Fruit fly (Drosophila melanogaster): Measurements from ENCODE around the gene CG14324.

CG14324 gene

dm6 chr3R:17583658-17584460 is 34.7 kb downstream of the CG14324 start (continued):
- peak; percentile 72 for TF ChIP-seq CG18262 (tag; optimal IDR thresholded peaks at IDR 0.05)
- TF ChIP-seq CG6254 (GFP tag; optimal IDR thresholded peaks at IDR 0.05) = peak; percentile 46
- peak; percentile 71 for TF ChIP-seq dmrt99B (tag; optimal IDR thresholded peaks at IDR 0.05)
- TF ChIP-seq esg (GFP tag; conservative IDR thresholded peaks at IDR 0.05) = 0 out of 2 replicates have a peak, but pooled peaks have one; percentile 23
- TF ChIP-seq CG9727 (GFP tag; optimal IDR thresholded peaks at IDR 0.05) = peak; percentile 58
- peak; percentile 35 for TF ChIP-seq CG17385 (GFP tag; optimal IDR thresholded peaks at IDR 0.05)
- TF ChIP-seq CG15269 (tag; optimal IDR thresholded peaks at IDR 0.05) = peak; percentile 32
- TF ChIP-seq CG6689 (GFP tag; IDR thresholded peaks at IDR 0.05) = peak; percentile 49; the same call in 1 of the 2 replicates
- peak; percentile 24 for TF ChIP-seq Six4 (GFP tag; optimal IDR thresholded peaks at IDR 0.05)
- TF ChIP-seq CG12391 (tag; optimal IDR thresholded peaks at IDR 0.05) = peak; percentile 66
- TF ChIP-seq Atf-2 (GFP tag; optimal IDR thresholded peaks at IDR 0.05) = peak; percentile 25
- TF ChIP-seq CG31441 (GFP tag; IDR thresholded peaks at IDR 0.05) = peak; percentile 67
- TF ChIP-seq wor (GFP tag; IDR thresholded peaks at IDR 0.05) = peak; percentile 23; the same call in 1 of the 2 replicates
- TF ChIP-seq Dref (GFP tag; IDR thresholded peaks at IDR 0.05) = no peak
- TF ChIP-seq CG3065 (GFP tag; optimal IDR thresholded peaks at IDR 0.05) = peak; percentile 10
- no peak for TF ChIP-seq Lpt (GFP tag; optimal IDR thresholded peaks at IDR 0.05)
- TF ChIP-seq BEAF-32 (GFP tag; optimal IDR thresholded peaks at IDR 0.05) = no peak
- TF ChIP-seq CrebB (tag; optimal IDR thresholded peaks at IDR 0.05) = no peak
- 0 out of 2 replicates have a peak, but pooled peaks have one; percentile 32 for TF ChIP-seq Ptx1 (GFP tag; IDR thresholded peaks at IDR 0.05)
- peak; percentile 65 for TF ChIP-seq Sox102F (GFP tag; optimal IDR thresholded peaks at IDR 0.05)
- TF ChIP-seq onecut (GFP tag; IDR thresholded peaks at IDR 0.05) = peak; percentile 46; the same call in 1 of the 2 replicates
- TF ChIP-seq jigr1 (GFP tag; IDR thresholded peaks at IDR 0.05) = no peak
- 0 out of 2 replicates have a peak, but pooled peaks have one; percentile 11 for TF ChIP-seq seq (GFP tag; IDR thresholded peaks at IDR 0.05)
- peak; percentile 1 for TF ChIP-seq D (optimal IDR thresholded peaks at IDR 0.05)
- TF ChIP-seq D (GFP tag; optimal IDR thresholded peaks at IDR 0.05) = peak; percentile 59
- TF ChIP-seq Hr51 (GFP tag; optimal IDR thresholded peaks at IDR 0.05) = peak in 1 of 2 experiments; percentile 56
- no peak for TF ChIP-seq Hmx (GFP tag; optimal IDR thresholded peaks at IDR 0.05)
- TF ChIP-seq luna (GFP tag; optimal IDR thresholded peaks at IDR 0.05) = no peak
- TF ChIP-seq lov (optimal IDR thresholded peaks at IDR 0.05) = no peak
- 0 out of 3 replicates have a peak, but pooled peaks have one; percentile 6 for TF ChIP-seq lov (GFP tag; IDR thresholded peaks at IDR 0.05)
- peak; percentile 71 for TF ChIP-seq CG8388 (GFP tag; optimal IDR thresholded peaks at IDR 0.05)
- peak; percentile 61 for TF ChIP-seq Ssrp (tag; optimal IDR thresholded peaks at IDR 0.05)
- peak; percentile 2 for TF ChIP-seq CG9437 (GFP tag; optimal IDR thresholded peaks at IDR 0.05)
- peak; percentile 72 for TF ChIP-seq Blimp-1 (GFP tag; optimal IDR thresholded peaks at IDR 0.05)
- peak; percentile 95 for TF ChIP-seq pros (GFP tag; optimal IDR thresholded peaks at IDR 0.05)
- TF ChIP-seq CG17359 (tag; optimal IDR thresholded peaks at IDR 0.05) = peak; percentile 61
- peak; percentile 37 for TF ChIP-seq CG18599 (GFP tag; optimal IDR thresholded peaks at IDR 0.05)
- no peak for TF ChIP-seq CG34422 (GFP tag; IDR thresholded peaks at IDR 0.05)
- peak in 1 of 2 experiments; percentile 20 for TF ChIP-seq dpn (GFP tag; optimal IDR thresholded peaks at IDR 0.05)
- no peak for TF ChIP-seq tx (GFP tag; optimal IDR thresholded peaks at IDR 0.05)
- TF ChIP-seq unc-4 (GFP tag; IDR thresholded peaks at IDR 0.05; ENCODE audit: partially characterized antibody) = no peak
- TF ChIP-seq CG30403 (GFP tag; optimal IDR thresholded peaks at IDR 0.05) = peak; percentile 46
- peak; percentile 6 for TF ChIP-seq CG4707 (GFP tag; optimal IDR thresholded peaks at IDR 0.05)
- no peak for TF ChIP-seq en (GFP tag; optimal IDR thresholded peaks at IDR 0.05)
- peak; percentile 72 for TF ChIP-seq phol (tag; optimal IDR thresholded peaks at IDR 0.05)
- peak; percentile 4 for TF ChIP-seq CG12299 (tag; optimal IDR thresholded peaks at IDR 0.05)
- peak; percentile 18 for TF ChIP-seq sd (tag; optimal IDR thresholded peaks at IDR 0.05)
- TF ChIP-seq ap (GFP tag; IDR thresholded peaks at IDR 0.05) = peak; percentile 30; the same call in 1 of the 2 replicates

Data from whole organism, embryonic.